Worm (Caenorhabditis elegans) whole organism, mixed stage, embryonic: Measurements from ENCODE around the gene acs-7.

Source experiments
- ces-1 ChIP-seq: fragments of 150-350 bp; optimal IDR thresholded peaks from 2 replicates; lab custom pipeline; 2014; ENCODE audit warnings: missing biosample characterization, missing genetic modification reagents, missing genetic modification characterization
- elt-3 ChIP-seq: fragments of 150-350 bp; optimal IDR thresholded peaks from 2 replicates; lab custom pipeline; 2014; ENCODE audit warnings: missing biosample characterization, missing genetic modification characterization
- lin-13 ChIP-seq: fragments of 150-350 bp; optimal IDR thresholded peaks from 2 replicates; lab custom pipeline; 2014; ENCODE audit warnings: missing biosample characterization, missing genetic modification characterization
- mab-5 ChIP-seq: fragments of 150-350 bp; optimal IDR thresholded peaks from 2 replicates; lab custom pipeline; 2014; ENCODE audit warnings: missing biosample characterization, missing genetic modification characterization
- nhr-237 ChIP-seq: fragments of 150-350 bp; optimal IDR thresholded peaks from 2 replicates; lab custom pipeline; 2014; ENCODE audit warnings: missing biosample characterization, missing genetic modification characterization
- nhr-28 ChIP-seq: fragments of 150-350 bp; optimal IDR thresholded peaks from 2 replicates; lab custom pipeline; 2014; ENCODE audit warnings: missing biosample characterization, missing genetic modification characterization
- pha-4 ChIP-seq: fragments of 150-350 bp; optimal IDR thresholded peaks from 2 replicates; lab custom pipeline; 2018; ENCODE audit warnings: missing biosample characterization, missing genetic modification reagents, missing genetic modification characterization
- snpc-4 ChIP-seq: fragments of 150-350 bp; optimal IDR thresholded peaks from 2 replicates; lab custom pipeline; 2014; ENCODE audit warnings: missing biosample characterization, missing genetic modification characterization
- sptf-1 ChIP-seq: sonication (generic microtip); optimal IDR thresholded peaks from 2 replicates; lab custom pipeline; 2017; ENCODE audit warnings: mild to moderate bottlenecking, missing genetic modification characterization, moderate library complexity, missing compliant biosample characterization
- unc-62 ChIP-seq: fragments of 150-350 bp; optimal IDR thresholded peaks from 2 replicates; lab custom pipeline; 2014; ENCODE audit warnings: missing biosample characterization, missing genetic modification reagents, missing genetic modification characterization

ce11 chrII:9336651-9337050 is 44.8 kb downstream of the acs-7 start:
- TF ChIP-seq lin-13 (tag; lab: Kevin White, UChicago) (no peak), nhr-237 (no peak), nhr-28 (no peak), ces-1 (no peak), mab-5 (tag; lab: Kevin White, UChicago) (no peak), snpc-4 (tag; lab: Kevin White, UChicago) (no peak), pha-4 (tag; lab: Kevin White, UChicago) (no peak), unc-62 (GFP tag; lab: Kevin White, UChicago) (no peak), sptf-1 (tag; lab: Kevin White, UChicago) (no peak), elt-3 (tag; lab: Kevin White, UChicago) (no peak)
